Fruit fly (Drosophila melanogaster): Measurements from ENCODE around the gene CG4119.

The CG4119 gene

dm6 chrX:5665902-5666301 lies at the start of gene CG4119, which contains the start of gene Sirt4 (continued):
- TF ChIP-seq CG4282 (GFP tag; optimal IDR thresholded peaks at IDR 0.05) (no peak), CG2889 (GFP tag; IDR thresholded peaks at IDR 0.05) (no peak), Hey (tag; optimal IDR thresholded peaks at IDR 0.05) (no peak), CG10959 (GFP tag; IDR thresholded peaks at IDR 0.05) (no peak), CG6813 (GFP tag; optimal IDR thresholded peaks at IDR 0.05) (no peak), CG2712 (tag; optimal IDR thresholded peaks at IDR 0.05) (peak; percentile 38), CG10462 (GFP tag; optimal IDR thresholded peaks at IDR 0.05) (no peak), NK7.1 (GFP tag; optimal IDR thresholded peaks at IDR 0.05) (no peak), CG12219 (GFP tag; optimal IDR thresholded peaks at IDR 0.05) (no peak), sna (GFP tag; IDR thresholded peaks at IDR 0.05; ENCODE audit: partially characterized antibody) (peak; percentile 91), so (GFP tag; IDR thresholded peaks at IDR 0.05) (no peak), CG4328 (GFP tag; optimal IDR thresholded peaks at IDR 0.05) (no peak), Med (GFP tag) (peak; percentile 85), klu (GFP tag; IDR thresholded peaks at IDR 0.05) (no peak), gce (GFP tag; IDR thresholded peaks at IDR 0.05) (no peak), CG11093 (GFP tag; IDR thresholded peaks at IDR 0.05) (no peak), Dip2 (GFP tag; IDR thresholded peaks at IDR 0.05) (no peak), Ptx1 (GFP tag; IDR thresholded peaks at IDR 0.05) (no peak), gcm (GFP tag; optimal IDR thresholded peaks at IDR 0.05) (peak; percentile 5), CG8478 (optimal IDR thresholded peaks at IDR 0.05) (peak; percentile 30), CG9437 (GFP tag; optimal IDR thresholded peaks at IDR 0.05) (peak; percentile 97), NC2α (GFP tag; optimal IDR thresholded peaks at IDR 0.05) (no peak), ac (GFP tag; optimal IDR thresholded peaks at IDR 0.05) (no peak), dan (GFP tag; IDR thresholded peaks at IDR 0.05) (no peak), CG15514 (GFP tag; optimal IDR thresholded peaks at IDR 0.05) (peak; percentile 95), CG10366 (GFP tag; IDR thresholded peaks at IDR 0.05) (no peak), CG1832 (GFP tag; optimal IDR thresholded peaks at IDR 0.05) (no peak), HHEX (GFP tag; optimal IDR thresholded peaks at IDR 0.05) (no peak), zen2 (GFP tag; IDR thresholded peaks at IDR 0.05; ENCODE audit: partially characterized antibody) (peak; percentile 95), CG33213 (GFP tag; optimal IDR thresholded peaks at IDR 0.05) (peak; percentile 25), Atf3 (GFP tag; optimal IDR thresholded peaks at IDR 0.05) (no peak), CG32532 (GFP tag; IDR thresholded peaks at IDR 0.05) (peak; percentile 58; the same call in 1 of the 2 replicates), CG3281 (GFP tag; optimal IDR thresholded peaks at IDR 0.05) (peak; percentile 9), Opbp (GFP tag; IDR thresholded peaks at IDR 0.05; ENCODE audit: partially characterized antibody) (peak; percentile 97), stc (GFP tag; IDR thresholded peaks at IDR 0.05) (no peak), pzg (GFP tag; optimal IDR thresholded peaks at IDR 0.05) (peak; percentile 93), CG1603 (tag; optimal IDR thresholded peaks at IDR 0.05) (peak; percentile 69), CG7556 (GFP tag; optimal IDR thresholded peaks at IDR 0.05) (no peak), toy (GFP tag; IDR thresholded peaks at IDR 0.05) (no peak), Nf-YB (GFP tag; optimal IDR thresholded peaks at IDR 0.05) (no peak), CG4730 (GFP tag; IDR thresholded peaks at IDR 0.05) (no peak), Taf1 (GFP tag; IDR thresholded peaks at IDR 0.05) (0 out of 2 replicates have a peak, but pooled peaks have one; percentile 16), CG2202 (tag; optimal IDR thresholded peaks at IDR 0.05) (no peak), NFAT (GFP tag; IDR thresholded peaks at IDR 0.05) (0 out of 2 replicates have a peak, but pooled peaks have one; percentile 55), peb (GFP tag; IDR thresholded peaks at IDR 0.05) (no peak), hth (optimal IDR thresholded peaks at IDR 0.05) (no peak), CG11398 (GFP tag; optimal IDR thresholded peaks at IDR 0.05) (no peak), CG9817 (tag; optimal IDR thresholded peaks at IDR 0.05) (no peak), ato (GFP tag; IDR thresholded peaks at IDR 0.05; ENCODE audit: partially characterized antibody) (peak; percentile 98), D (optimal IDR thresholded peaks at IDR 0.05) (peak; percentile 16), D (GFP tag; optimal IDR thresholded peaks at IDR 0.05) (no peak), MBD-R2 (GFP tag; IDR thresholded peaks at IDR 0.05) (peak; percentile 96), zfh2 (GFP tag; optimal IDR thresholded peaks at IDR 0.05) (peak; percentile 19)

Measured in whole organism, embryonic.